Worm (Caenorhabditis elegans): ENCODE results near the gene cyp-35A1.

The cyp-35A1 gene

ce11 chrV:7326928-7327327, 34.6 kb downstream of the cyp-35A1 start, which contains the start of gene F10G2.4:
TSS of gene F10G2.4 (plus strand) at chrV:7327228.
- TF ChIP-seq zim-3 (tag; optimal IDR thresholded peaks at IDR 0.05) (no peak), Y56A3A.18 (GFP tag; IDR thresholded peaks at IDR 0.05) (no peak), D2030.7 (GFP tag; IDR thresholded peaks at IDR 0.05) (no peak), egrh-3 (GFP tag; IDR thresholded peaks at IDR 0.05) (no peak), ztf-22 (GFP tag; optimal IDR thresholded peaks at IDR 0.05) (no peak), hlh-12 (tag; optimal IDR thresholded peaks at IDR 0.05) (no peak), sptf-2 (GFP tag; optimal IDR thresholded peaks at IDR 0.05) (no peak), chd-7 (tag; optimal IDR thresholded peaks at IDR 0.05) (no peak), let-607 (tag; optimal IDR thresholded peaks at IDR 0.05) (no peak), F57A8.1 (GFP tag; optimal IDR thresholded peaks at IDR 0.05) (no peak), nhr-120 (GFP tag; IDR thresholded peaks at IDR 0.05) (no peak), rcor-1 (GFP tag; IDR thresholded peaks at IDR 0.05) (no peak), dox-1 (GFP tag; IDR thresholded peaks at IDR 0.05) (no peak), lir-1 (GFP tag; conservative IDR thresholded peaks at IDR 0.05) (no peak), egl-44 (GFP tag; IDR thresholded peaks at IDR 0.05) (no peak)

ce11 chrV:7325285-7325684, 36.3 kb downstream of the cyp-35A1 start, which contains the start of gene srx-92:
TSS of gene srx-92 (minus strand) at chrV:7325385.
- TF ChIP-seq rec-8 (tag; optimal IDR thresholded peaks at IDR 0.05) (no peak), madf-10 (tag; optimal IDR thresholded peaks at IDR 0.05) (no peak), snpc-4 (GFP tag; optimal IDR thresholded peaks at IDR 0.05) (no peak), snpc-4 (tag; optimal IDR thresholded peaks at IDR 0.05) (no peak), ccch-3 (GFP tag; optimal IDR thresholded peaks at IDR 0.05) (no peak), mxl-1 (tag; optimal IDR thresholded peaks at IDR 0.05) (no peak), snpc-3.4 (tag; optimal IDR thresholded peaks at IDR 0.05) (no peak), Y67H2A.10 (GFP tag; conservative IDR thresholded peaks at IDR 0.05) (no peak), egl-18 (GFP tag; IDR thresholded peaks at IDR 0.05) (no peak), ztf-28 (GFP tag; IDR thresholded peaks at IDR 0.05) (no peak), F52B5.7 (tag; optimal IDR thresholded peaks at IDR 0.05) (no peak), T07F8.4 (tag; optimal IDR thresholded peaks at IDR 0.05) (no peak), cebp-1 (GFP tag; IDR thresholded peaks at IDR 0.05) (no peak), cebp-1 (tag; optimal IDR thresholded peaks at IDR 0.05) (no peak)

- TF ChIP-seq repo-1 (tag; optimal IDR thresholded peaks at IDR 0.05), result no peak
- TF ChIP-seq sdz-38 (tag; optimal IDR thresholded peaks at IDR 0.05), result no peak
- TF ChIP-seq madf-3 (GFP tag; IDR thresholded peaks at IDR 0.05), result no peak
- TF ChIP-seq madf-6 (GFP tag; IDR thresholded peaks at IDR 0.05), result no peak
- no peak for TF ChIP-seq C17E4.6 (GFP tag; IDR thresholded peaks at IDR 0.05)
- TF ChIP-seq F39B2.1 (GFP tag; IDR thresholded peaks at IDR 0.05), result no peak
- no peak for TF ChIP-seq zim-3 (tag; optimal IDR thresholded peaks at IDR 0.05)
- no peak for TF ChIP-seq hmg-20 (GFP tag; IDR thresholded peaks at IDR 0.05)
- TF ChIP-seq zfh-2 (GFP tag; conservative IDR thresholded peaks at IDR 0.05), result no peak
- TF ChIP-seq ztf-25 (GFP tag; IDR thresholded peaks at IDR 0.05), result no peak
Observed at ce11 chrV:7321915-7322314, 39.7 kb downstream of the cyp-35A1 start, which contains the start of gene F10G2.10. TSS of gene F10G2.10 (plus strand) at chrV:7322215.
